Fruit fly (Drosophila melanogaster): Measurements from ENCODE around the gene CG12521.

- no peak for TF ChIP-seq CG11762 (GFP tag; optimal IDR thresholded peaks at IDR 0.05; ENCODE audit: insufficient read depth)
- peak; percentile 61 for TF ChIP-seq Eip78C (GFP tag)
- no peak for TF ChIP-seq salr (GFP tag; optimal IDR thresholded peaks at IDR 0.05)
- TF ChIP-seq Gug (GFP tag; IDR thresholded peaks at IDR 0.05) = no peak
- TF ChIP-seq pdm3 (GFP tag; optimal IDR thresholded peaks at IDR 0.05) = no peak
- no peak for TF ChIP-seq Smox (GFP tag; optimal IDR thresholded peaks at IDR 0.05)
- no peak for TF ChIP-seq Ets96B (tag; optimal IDR thresholded peaks at IDR 0.05)
- no peak for TF ChIP-seq Eip93F (GFP tag; optimal IDR thresholded peaks at IDR 0.05)
- TF ChIP-seq CG10669 (GFP tag; optimal IDR thresholded peaks at IDR 0.05) = no peak
- no peak for TF ChIP-seq CG16779 (tag; optimal IDR thresholded peaks at IDR 0.05)
- TF ChIP-seq achi (GFP tag; optimal IDR thresholded peaks at IDR 0.05) = no peak
- TF ChIP-seq CG6808 (GFP tag; optimal IDR thresholded peaks at IDR 0.05) = no peak
Measured at dm6 chr3L:11825560-11826153, 21.9 kb downstream of the CG12521 start, which contains the start of gene CG32095.

Data from whole organism, prepupa.